Fruit fly (Drosophila melanogaster) whole organism, embryonic: ENCODE results near the gene stas.

ENCODE experiments used
- Adf1 ChIP-seq: fragments of 200-800 bp; sonication (Bioruptor generic); IDR thresholded peaks from 2 replicates; pipeline ENCODE4 v1.3.6; 2022; ENCODE audit warnings: missing biosample characterization, missing genetic modification characterization
- CG10431 ChIP-seq: fragments of 200-800 bp; sonication (Bioruptor generic); optimal IDR thresholded peaks from 3 replicates; lab custom pipeline; 2018; ENCODE audit warnings: missing biosample characterization, mild to moderate bottlenecking, missing genetic modification characterization
- CG10565 ChIP-seq: fragments of 200-800 bp; sonication (Bioruptor generic); optimal IDR thresholded peaks from 3 replicates; lab custom pipeline; 2016; ENCODE audit warnings: missing biosample characterization, mild to moderate bottlenecking, missing genetic modification characterization
- CG11695 ChIP-seq: fragments of 200-800 bp; sonication (Bioruptor generic); IDR thresholded peaks from 3 replicates; pipeline ENCODE4 v1.3.6; 2022; ENCODE audit warnings: missing biosample characterization, missing genetic modification characterization
- CG11696 ChIP-seq: fragments of 200-800 bp; sonication (Bioruptor generic); IDR thresholded peaks from 2 replicates; pipeline ENCODE4 v1.3.6; 2022; ENCODE audit warnings: missing biosample characterization, missing genetic modification characterization
- CG13123 ChIP-seq: fragments of 200-800 bp; sonication (Bioruptor generic); optimal IDR thresholded peaks from 2 replicates; lab custom pipeline; 2016; ENCODE audit warnings: missing biosample characterization, missing genetic modification characterization
- CG14014 ChIP-seq: fragments of 200-800 bp; sonication (Bioruptor generic); IDR thresholded peaks from 2 replicates; pipeline ENCODE4 v1.3.6; 2022; ENCODE audit warnings: missing biosample characterization, missing genetic modification characterization
- CG16779 ChIP-seq: fragments of 200-800 bp; sonication (Bioruptor generic); IDR thresholded peaks from 2 replicates; pipeline ENCODE4 v1.3.6; 2022; ENCODE audit warnings: missing biosample characterization, missing genetic modification characterization
- CG17568 ChIP-seq: fragments of 200-800 bp; sonication (Bioruptor generic); optimal IDR thresholded peaks from 2 replicates; lab custom pipeline; 2018; ENCODE audit warnings: missing biosample characterization, mild to moderate bottlenecking, missing genetic modification characterization, moderate library complexity
- CG18011 ChIP-seq: fragments of 200-800 bp; sonication (Bioruptor generic); optimal IDR thresholded peaks from 2 replicates; lab custom pipeline; 2017; ENCODE audit warnings: missing biosample characterization, missing genetic modification characterization, mild to moderate bottlenecking, moderate library complexity, missing genotype
- CG18599 ChIP-seq: fragments of 200-800 bp; sonication (Bioruptor generic); optimal IDR thresholded peaks from 3 replicates; lab custom pipeline; 2017; ENCODE audit warnings: missing biosample characterization, missing genetic modification characterization, mild to moderate bottlenecking, moderate library complexity, missing genetic modification reagents
- CG18619 ChIP-seq: fragments of 200-800 bp; sonication (Bioruptor generic); optimal IDR thresholded peaks from 3 replicates; lab custom pipeline; 2017; ENCODE audit warnings: missing biosample characterization, mild to moderate bottlenecking, missing genetic modification characterization
- CG2875 ChIP-seq: fragments of 200-800 bp; sonication (Bioruptor generic); optimal IDR thresholded peaks from 2 replicates; lab custom pipeline; 2017; ENCODE audit warnings: missing biosample characterization, mild to moderate bottlenecking, missing genetic modification characterization, missing genetic modification reagents
- CG30431 ChIP-seq: fragments of 200-800 bp; sonication (Bioruptor generic); optimal IDR thresholded peaks from 2 replicates; lab custom pipeline; 2017; ENCODE audit warnings: missing biosample characterization, missing genetic modification characterization
- CG32767 ChIP-seq: fragments of 200-800 bp; sonication (Bioruptor generic); IDR thresholded peaks from 2 replicates; pipeline ENCODE4 v1.3.6; 2022; ENCODE audit warnings: missing biosample characterization, missing genetic modification characterization
- CG3281 ChIP-seq: fragments of 200-800 bp; sonication (Bioruptor generic); optimal IDR thresholded peaks from 3 replicates; lab custom pipeline; 2017; ENCODE audit warnings: missing biosample characterization, mild to moderate bottlenecking, missing genetic modification characterization
- CG34422 ChIP-seq: fragments of 200-800 bp; sonication (Bioruptor generic); IDR thresholded peaks from 3 replicates; pipeline ENCODE4 v1.3.6; 2022; ENCODE audit warnings: missing biosample characterization, missing genetic modification characterization
- CG3838 ChIP-seq: fragments of 200-800 bp; sonication (Bioruptor generic); optimal IDR thresholded peaks from 3 replicates; lab custom pipeline; 2016; ENCODE audit warnings: missing biosample characterization, missing genetic modification characterization
- CG3995 ChIP-seq: fragments of 200-800 bp; sonication (Bioruptor generic); optimal IDR thresholded peaks from 3 replicates; lab custom pipeline; 2016; ENCODE audit warnings: missing biosample characterization, missing genetic modification characterization
- CG7357 ChIP-seq: fragments of 200-800 bp; sonication (Bioruptor generic); IDR thresholded peaks from 3 replicates; pipeline ENCODE4 v1.3.6; 2022; ENCODE audit warnings: missing biosample characterization, missing genetic modification characterization
- CG7745 ChIP-seq: fragments of 200-800 bp; sonication (Bioruptor generic); optimal IDR thresholded peaks from 2 replicates; lab custom pipeline; 2018; ENCODE audit warnings: missing biosample characterization, mild to moderate bottlenecking, missing genetic modification characterization, moderate library complexity
- CG7928 ChIP-seq: fragments of 200-800 bp; sonication (Bioruptor generic); optimal IDR thresholded peaks from 2 replicates; lab custom pipeline; 2017; ENCODE audit warnings: missing biosample characterization, mild to moderate bottlenecking, missing genetic modification characterization
- CkIIα-i1 ChIP-seq: fragments of 200-800 bp; sonication (Bioruptor generic); IDR thresholded peaks from 2 replicates; pipeline ENCODE4 v1.3.6; 2022; ENCODE audit warnings: missing biosample characterization, missing genetic modification characterization
- Eip74EF ChIP-seq, 2 experiments: fragments of 200-800 bp in 1 of 2; fragments of >200 bp in 1 of 2; sonication (Bioruptor generic) in 1 of 2; optimal IDR thresholded peaks; 2 replicates each; lab custom pipeline; 2017 to 2019; ENCODE audit warnings: missing biosample characterization in 2 of 2, missing genetic modification characterization in 2 of 2, mild to moderate bottlenecking in 1 of 2, moderate library complexity in 1 of 2
- Ets97D ChIP-seq: fragments of 200-800 bp; sonication (Bioruptor generic); optimal IDR thresholded peaks from 3 replicates; lab custom pipeline; 2016; ENCODE audit warnings: missing biosample characterization, missing genetic modification characterization
- GATAe ChIP-seq: fragments of 200-800 bp; sonication (Bioruptor generic); conservative IDR thresholded peaks from 2 replicates; pipeline ENCODE4 v1.3.6; 2022; ENCODE audit warnings: missing biosample characterization, missing genetic modification characterization
- Max ChIP-seq: fragments of 200-800 bp; sonication (Bioruptor generic); optimal IDR thresholded peaks from 2 replicates; lab custom pipeline; 2016; ENCODE audit warnings: missing biosample characterization, mild to moderate bottlenecking, missing genetic modification characterization
- Mes4 ChIP-seq: fragments of 200-800 bp; sonication (Bioruptor generic); optimal IDR thresholded peaks from 2 replicates; lab custom pipeline; 2016; ENCODE audit warnings: missing biosample characterization, missing genetic modification characterization
- Poxn ChIP-seq: fragments of 200-800 bp; sonication (Bioruptor generic); IDR thresholded peaks from 2 replicates; pipeline ENCODE4 v1.3.6; 2022; ENCODE audit warnings: missing biosample characterization, missing genetic modification characterization
- Ptx1 ChIP-seq: fragments of 200-800 bp; sonication (Bioruptor generic); IDR thresholded peaks from 2 replicates; pipeline ENCODE4 v1.3.6; 2022; ENCODE audit warnings: missing biosample characterization, missing genetic modification characterization
- Taf1 ChIP-seq: fragments of 200-800 bp; sonication (Bioruptor generic); IDR thresholded peaks from 2 replicates; pipeline ENCODE4 v1.3.6; 2022; ENCODE audit warnings: missing biosample characterization, missing genetic modification characterization
- ac ChIP-seq: fragments of 200-800 bp; sonication (Bioruptor generic); optimal IDR thresholded peaks from 3 replicates; lab custom pipeline; 2017; ENCODE audit warnings: missing biosample characterization, mild to moderate bottlenecking, missing genetic modification characterization
- cas ChIP-seq: fragments of 200-800 bp; sonication (Bioruptor generic); IDR thresholded peaks from 2 replicates; pipeline ENCODE4 v1.3.6; 2022; ENCODE audit warnings: missing biosample characterization, missing genetic modification characterization
- cwo ChIP-seq: fragments of 200-800 bp; sonication (Bioruptor generic); optimal IDR thresholded peaks from 3 replicates; lab custom pipeline; 2017; ENCODE audit warnings: missing biosample characterization, missing genetic modification characterization, mild to moderate bottlenecking, moderate library complexity, missing genetic modification reagents
- da ChIP-seq: fragments of 200-800 bp; sonication (Bioruptor generic); optimal IDR thresholded peaks from 2 replicates; lab custom pipeline; 2016; ENCODE audit warnings: missing biosample characterization, missing genetic modification characterization
- disco-r ChIP-seq: fragments of 200-800 bp; sonication (Bioruptor generic); optimal IDR thresholded peaks from 2 replicates; lab custom pipeline; 2016; ENCODE audit warnings: missing biosample characterization, missing genetic modification characterization
- dysf ChIP-seq: fragments of 200-800 bp; sonication (Bioruptor generic); IDR thresholded peaks from 3 replicates; pipeline ENCODE4 v1.3.6; 2022; ENCODE audit warnings: missing biosample characterization, missing genetic modification characterization
- gt ChIP-seq: fragments of 200-800 bp; sonication (Bioruptor generic); IDR thresholded peaks from 2 replicates; pipeline ENCODE4 v1.3.6; 2022; ENCODE audit warnings: missing biosample characterization, missing genetic modification characterization
- ham ChIP-seq: fragments of 200-800 bp; sonication (Bioruptor generic); IDR thresholded peaks from 2 replicates; pipeline ENCODE4 v1.3.6; 2022; ENCODE audit warnings: missing biosample characterization, missing genetic modification characterization
- lmd ChIP-seq: fragments of 200-800 bp; sonication (Bioruptor generic); IDR thresholded peaks from 2 replicates; pipeline ENCODE4 v1.3.6; 2022; ENCODE audit warnings: missing biosample characterization, missing genetic modification characterization
- nau ChIP-seq: fragments of 200-800 bp; sonication (Bioruptor generic); optimal IDR thresholded peaks from 3 replicates; lab custom pipeline; 2017; ENCODE audit warnings: missing biosample characterization, mild to moderate bottlenecking, missing genetic modification characterization, missing genetic modification reagents
- org-1 ChIP-seq: fragments of 200-800 bp; sonication (Bioruptor generic); optimal IDR thresholded peaks from 2 replicates; lab custom pipeline; 2017; ENCODE audit warnings: missing biosample characterization, missing genetic modification characterization
- sc ChIP-seq, 3 experiments: fragments of >200 bp in 2 of 3; fragments of 200-800 bp in 1 of 3; sonication (Bioruptor generic) in 1 of 3; optimal IDR thresholded peaks; 2 replicates in 2 of 3; 3 replicates in 1 of 3; lab custom pipeline; 2017; ENCODE audit warnings: mild to moderate bottlenecking in 1 of 3, missing biosample characterization in 1 of 3, missing genetic modification characterization in 1 of 3, missing genetic modification reagents in 1 of 3
- shn ChIP-seq: fragments of 200-800 bp; sonication (Bioruptor generic); optimal IDR thresholded peaks from 3 replicates; lab custom pipeline; 2016; ENCODE audit warnings: missing biosample characterization, missing genetic modification characterization
- sima ChIP-seq: fragments of 200-800 bp; sonication (Bioruptor generic); optimal IDR thresholded peaks from 2 replicates; lab custom pipeline; 2016; ENCODE audit warnings: missing biosample characterization, missing genetic modification characterization
- sqz ChIP-seq: fragments of 200-800 bp; sonication (Bioruptor generic); optimal IDR thresholded peaks from 3 replicates; lab custom pipeline; 2018; ENCODE audit warnings: missing biosample characterization, mild to moderate bottlenecking, missing genetic modification characterization
- stc ChIP-seq: fragments of 200-800 bp; sonication (Bioruptor generic); IDR thresholded peaks from 2 replicates; pipeline ENCODE4 v1.3.6; 2022; ENCODE audit warnings: missing biosample characterization, missing genetic modification characterization
- sug ChIP-seq: fragments of 200-800 bp; optimal IDR thresholded peaks from 2 replicates; lab custom pipeline; 2019; ENCODE audit warnings: missing biosample characterization, mild to moderate bottlenecking, missing genetic modification characterization, moderate library complexity
- vvl ChIP-seq: fragments of 200-800 bp; sonication (Bioruptor generic); IDR thresholded peaks from 2 replicates; pipeline ENCODE4 v1.3.6; 2022; ENCODE audit warnings: missing biosample characterization, missing genetic modification characterization
- z ChIP-seq: fragments of 200-800 bp; sonication (Bioruptor generic); IDR thresholded peaks from 3 replicates; pipeline ENCODE4 v1.3.6; 2022; ENCODE audit warnings: missing biosample characterization, missing genetic modification characterization
- zfh2 ChIP-seq: fragments of 200-800 bp; sonication (Bioruptor generic); optimal IDR thresholded peaks from 2 replicates; lab custom pipeline; 2016; ENCODE audit warnings: missing biosample characterization, missing genetic modification characterization

The stas gene

dm6 chrX:17579782-17580451 is 47.8 kb downstream of the stas start, which contains the start of gene CG12991 (continued):
- TF ChIP-seq CG34422 (GFP tag; lab: Robert Waterston, UW), result peak; percentile 29; the same call in 1 of the 3 replicates
- TF ChIP-seq sima (GFP tag; lab: Kevin White, UChicago), result no peak
- no peak for TF ChIP-seq nau (GFP tag; lab: Kevin White, UChicago)
- no peak for TF ChIP-seq CG17568 (GFP tag; lab: Kevin White, UChicago)
- TF ChIP-seq CG11696 (GFP tag; lab: Robert Waterston, UW), result no peak
- TF ChIP-seq CG18011 (GFP tag; lab: Kevin White, UChicago), result no peak
- no peak for TF ChIP-seq CG18619
- no peak for TF ChIP-seq cas (GFP tag; lab: Robert Waterston, UW)
- no peak for TF ChIP-seq cwo (GFP tag; lab: Kevin White, UChicago)
- no peak for TF ChIP-seq org-1 (GFP tag; lab: Kevin White, UChicago)
- TF ChIP-seq CG7928 (GFP tag; lab: Kevin White, UChicago), result no peak
- TF ChIP-seq CG2875, result no peak
- TF ChIP-seq CG7745 (tag; lab: Kevin White, UChicago), result no peak
- no peak for TF ChIP-seq gt (GFP tag; lab: Robert Waterston, UW)
- no peak for TF ChIP-seq CG10431 (GFP tag; lab: Kevin White, UChicago)
- TF ChIP-seq sqz (GFP tag; lab: Kevin White, UChicago), result no peak
- TF ChIP-seq ham (GFP tag; lab: Robert Waterston, UW), result no peak
- no peak for TF ChIP-seq CG3838 (GFP tag; lab: Kevin White, UChicago)
- no peak for TF ChIP-seq dysf
- no peak for TF ChIP-seq CG14014 (GFP tag; lab: Robert Waterston, UW)
- peak; percentile 36 for TF ChIP-seq CG3281 (GFP tag; lab: Kevin White, UChicago)
- TF ChIP-seq CkIIα-i1 (GFP tag; lab: Robert Waterston, UW), result no peak
- no peak for TF ChIP-seq z (GFP tag; lab: Robert Waterston, UW)
- TF ChIP-seq CG3995, result no peak
- no peak for TF ChIP-seq CG7357 (GFP tag; lab: Robert Waterston, UW)
- no peak for TF ChIP-seq Eip74EF (GFP tag; optimal IDR thresholded peaks at IDR 0.05; lab: Kevin White, UChicago)
- peak; percentile 19 for TF ChIP-seq zfh2 (GFP tag; lab: Kevin White, UChicago)
- peak; percentile 15; the same call in 1 of the 2 replicates for TF ChIP-seq Ptx1
- no peak for TF ChIP-seq CG13123 (GFP tag; lab: Kevin White, UChicago)
- TF ChIP-seq vvl (GFP tag; lab: Robert Waterston, UW), result peak; percentile 26; the same call in 1 of the 2 replicates
- no peak for TF ChIP-seq GATAe (GFP tag; lab: Robert Waterston, UW)
- no peak for TF ChIP-seq ac (GFP tag; lab: Kevin White, UChicago)
- no peak for TF ChIP-seq CG32767 (GFP tag; lab: Robert Waterston, UW)
- TF ChIP-seq CG30431 (GFP tag; lab: Kevin White, UChicago), result no peak
- TF ChIP-seq Max (GFP tag; lab: Kevin White, UChicago), result no peak
- TF ChIP-seq disco-r, result no peak
- TF ChIP-seq da (GFP tag; lab: Kevin White, UChicago), result no peak
- no peak for TF ChIP-seq CG16779 (GFP tag; lab: Robert Waterston, UW)
- TF ChIP-seq Adf1 (GFP tag; lab: Robert Waterston, UW), result no peak; the same call in 1 of the 2 replicates
- TF ChIP-seq CG10565 (GFP tag; lab: Kevin White, UChicago), result no peak
- peak; percentile 81 for TF ChIP-seq CG11695 (GFP tag; lab: Robert Waterston, UW)
- peak; percentile 47 for TF ChIP-seq CG18599 (GFP tag; lab: Kevin White, UChicago)
- no peak for TF ChIP-seq sc (optimal IDR thresholded peaks at IDR 0.05; lab: Kevin White, UChicago)
- TF ChIP-seq sc (GFP tag; optimal IDR thresholded peaks at IDR 0.05; lab: Kevin White, UChicago), result no peak
- no peak for TF ChIP-seq shn
- TF ChIP-seq sug (tag; lab: Kevin White, UChicago), result no peak
- TF ChIP-seq Poxn (GFP tag; lab: Robert Waterston, UW), result no peak
- no peak for TF ChIP-seq Ets97D (GFP tag; lab: Kevin White, UChicago)
- TF ChIP-seq Mes4 (GFP tag; lab: Kevin White, UChicago), result no peak
- TF ChIP-seq Taf1 (GFP tag; lab: Robert Waterston, UW), result no peak
- no peak for TF ChIP-seq stc (GFP tag; lab: Robert Waterston, UW)
- TF ChIP-seq lmd (GFP tag; lab: Robert Waterston, UW), result no peak
